Worm (Caenorhabditis elegans) whole organism, L4 larva: ENCODE measurements around the gene C04C11.25.
"Not testable (repeated sequence)": the region's sequence is repeated elsewhere in the genome, so short reads cannot be mapped to it uniquely, and the experiment has no call there.

Experiments
- D1046.2 ChIP-seq: fragments of 200-800 bp; sonication (Bioruptor generic); IDR thresholded peaks from 2 replicates; pipeline ENCODE4 v1.3.6; 2022; ENCODE audit warnings: missing genetic modification characterization, missing compliant biosample characterization
- F10B5.3 ChIP-seq: sonication (generic microtip); optimal IDR thresholded peaks from 2 replicates; lab custom pipeline; 2016; ENCODE audit warnings: mild to moderate bottlenecking, missing genetic modification characterization, missing compliant biosample characterization
- F26F4.8 ChIP-seq: fragments of 200-800 bp; sonication (Bioruptor generic); conservative IDR thresholded peaks from 2 replicates; pipeline ENCODE4 v1.3.6; 2022; ENCODE audit warnings: missing genetic modification characterization, missing compliant biosample characterization
- F44E2.7 ChIP-seq: fragments of 200-800 bp; sonication (Bioruptor generic); IDR thresholded peaks from 2 replicates; pipeline ENCODE4 v2.1.2; 2022; ENCODE audit warnings: missing genetic modification characterization, missing compliant biosample characterization
- T26A8.4 ChIP-seq: fragments of 200-800 bp; sonication (Bioruptor generic); IDR thresholded peaks from 2 replicates; pipeline ENCODE4 v1.3.6; 2022; ENCODE audit warnings: missing genetic modification characterization, missing compliant biosample characterization
- Y105C5A.15 ChIP-seq: fragments of 200-800 bp; sonication (Bioruptor generic); IDR thresholded peaks from 2 replicates; pipeline ENCODE4 v1.3.6; 2022; ENCODE audit warnings: missing genetic modification characterization, missing compliant biosample characterization
- Y48G9A.11 ChIP-seq: fragments of 200-800 bp; sonication (Bioruptor generic); IDR thresholded peaks from 2 replicates; pipeline ENCODE4 v1.3.6; 2022; ENCODE audit warnings: missing genetic modification reagents, missing genetic modification characterization, missing compliant biosample characterization
- ZK337.2 ChIP-seq: fragments of 200-800 bp; sonication (Bioruptor generic); IDR thresholded peaks from 2 replicates; pipeline ENCODE4 v1.3.6; 2022; ENCODE audit warnings: missing genetic modification reagents, missing genetic modification characterization, missing compliant biosample characterization
- arid-1 ChIP-seq: fragments of 200-800 bp; sonication (Bioruptor generic); conservative IDR thresholded peaks from 2 replicates; pipeline ENCODE4 v1.3.6; 2022; ENCODE audit warnings: missing genetic modification reagents, missing genetic modification characterization, missing compliant biosample characterization
- attf-4 ChIP-seq: sonication (generic microtip); optimal IDR thresholded peaks from 3 replicates; lab custom pipeline; 2017; ENCODE audit warnings: missing biosample characterization, missing genetic modification characterization
- ceh-20 ChIP-seq: fragments of 200-800 bp; sonication (Bioruptor generic); IDR thresholded peaks from 2 replicates; pipeline ENCODE4 v1.3.6; 2022; ENCODE audit warnings: missing genetic modification reagents, missing genetic modification characterization, missing compliant biosample characterization
- ceh-82 ChIP-seq: sonication (generic microtip); optimal IDR thresholded peaks from 2 replicates; lab custom pipeline; 2017; ENCODE audit warnings: missing biosample characterization, missing genetic modification characterization
- ctbp-1 ChIP-seq: fragments of 200-800 bp; sonication (Bioruptor generic); IDR thresholded peaks from 2 replicates; pipeline ENCODE4 v1.3.6; 2022; ENCODE audit warnings: missing genetic modification reagents, missing genetic modification characterization, missing compliant biosample characterization
- dmd-6 ChIP-seq: fragments of 200-800 bp; sonication (Bioruptor generic); IDR thresholded peaks from 2 replicates; pipeline ENCODE4 v1.3.6; 2022; ENCODE audit warnings: missing genetic modification reagents, missing genetic modification characterization, missing compliant biosample characterization
- dmd-8 ChIP-seq: fragments of 200-800 bp; sonication (Bioruptor generic); IDR thresholded peaks from 2 replicates; pipeline ENCODE4 v1.3.6; 2022; ENCODE audit warnings: missing genetic modification characterization, missing compliant biosample characterization
- dmd-9 ChIP-seq: fragments of 200-800 bp; sonication (Bioruptor generic); IDR thresholded peaks from 2 replicates; pipeline ENCODE4 v1.3.6; 2022; ENCODE audit warnings: missing genetic modification reagents, missing genetic modification characterization, missing compliant biosample characterization
- dve-1 ChIP-seq: sonication (generic microtip); optimal IDR thresholded peaks from 2 replicates; lab custom pipeline; 2017; ENCODE audit warnings: antibody characterized with exemption, mild to moderate bottlenecking, missing genetic modification characterization, missing compliant biosample characterization; ENCODE audit not compliant: insufficient read depth
- egl-43 ChIP-seq: fragments of 200-800 bp; sonication (Bioruptor generic); IDR thresholded peaks from 2 replicates; pipeline ENCODE4 v1.3.6; 2022; ENCODE audit warnings: missing genetic modification reagents, missing genetic modification characterization, missing compliant biosample characterization
- hlh-11 ChIP-seq: fragments of 200-800 bp; sonication (Bioruptor generic); optimal IDR thresholded peaks from 2 replicates; lab custom pipeline; 2018; ENCODE audit warnings: mild to moderate bottlenecking, missing genetic modification characterization, missing compliant biosample characterization
- hmg-1.1 ChIP-seq: fragments of 200-800 bp; sonication (Bioruptor generic); IDR thresholded peaks from 2 replicates; pipeline ENCODE4 v1.3.6; 2022; ENCODE audit warnings: missing genetic modification reagents, missing genetic modification characterization, missing compliant biosample characterization
- lim-7 ChIP-seq: fragments of 200-800 bp; sonication (Bioruptor generic); IDR thresholded peaks from 2 replicates; pipeline ENCODE4 v1.3.6; 2022; ENCODE audit warnings: missing genetic modification characterization, missing compliant biosample characterization
- lin-1 ChIP-seq: fragments of 200-800 bp; sonication (Bioruptor generic); IDR thresholded peaks from 2 replicates; pipeline ENCODE4 v1.3.6; 2022; ENCODE audit warnings: missing genetic modification reagents, missing genetic modification characterization, missing compliant biosample characterization
- lin-29 ChIP-seq: fragments of 200-800 bp; sonication (Bioruptor generic); IDR thresholded peaks from 2 replicates; pipeline ENCODE4 v1.3.6; 2022; ENCODE audit warnings: missing genetic modification reagents, missing genetic modification characterization, missing compliant biosample characterization
- lin-38 ChIP-seq: fragments of 200-800 bp; sonication (Bioruptor generic); IDR thresholded peaks from 2 replicates; pipeline ENCODE4 v1.3.6; 2022; ENCODE audit warnings: missing genetic modification reagents, missing genetic modification characterization, missing compliant biosample characterization
- madf-5 ChIP-seq, 2 experiments: fragments of 200-800 bp; sonication (Bioruptor generic); IDR thresholded peaks; 2 replicates each; pipeline ENCODE4 v1.3.6; 2022; ENCODE audit warnings: missing compliant biosample characterization in 2 of 2, missing genetic modification characterization in 2 of 2
- madf-9 ChIP-seq: fragments of 200-800 bp; sonication (Bioruptor generic); conservative IDR thresholded peaks from 2 replicates; pipeline ENCODE4 v1.3.6; 2022; ENCODE audit warnings: missing genetic modification reagents, missing genetic modification characterization, missing compliant biosample characterization
- mdt-29 ChIP-seq: fragments of 200-800 bp; sonication (Bioruptor generic); IDR thresholded peaks from 2 replicates; pipeline ENCODE4 v1.3.6; 2022; ENCODE audit warnings: missing genetic modification reagents, missing genetic modification characterization, missing compliant biosample characterization
- mes-2 ChIP-seq: sonication (generic microtip); optimal IDR thresholded peaks from 2 replicates; lab custom pipeline; 2016; ENCODE audit warnings: missing genotype, mild to moderate bottlenecking, missing genetic modification characterization, missing compliant biosample characterization; ENCODE audit not compliant: poor library complexity, severe bottlenecking
- mxl-2 ChIP-seq: fragments of 200-800 bp; sonication (Bioruptor generic); conservative IDR thresholded peaks from 2 replicates; pipeline ENCODE4 v1.3.6; 2022; ENCODE audit warnings: missing genetic modification reagents, missing genetic modification characterization, missing compliant biosample characterization
- nhr-25 ChIP-seq: sonication (generic microtip); optimal IDR thresholded peaks from 2 replicates; lab custom pipeline; 2017; ENCODE audit warnings: missing genetic modification characterization, mild to moderate bottlenecking, missing compliant biosample characterization, antibody characterized with exemption, moderate library complexity, borderline replicate concordance; ENCODE audit not compliant: insufficient read depth
- nhr-28 ChIP-seq: fragments of 150-350 bp; optimal IDR thresholded peaks from 2 replicates; lab custom pipeline; 2014; ENCODE audit warnings: missing biosample characterization, missing genetic modification characterization
- nhr-41 ChIP-seq: fragments of 200-800 bp; sonication (Bioruptor generic); IDR thresholded peaks from 2 replicates; pipeline ENCODE4 v1.3.6; 2022; ENCODE audit warnings: missing genetic modification reagents, missing genetic modification characterization, missing compliant biosample characterization
- nhr-42 ChIP-seq: fragments of 200-800 bp; sonication (Bioruptor generic); IDR thresholded peaks from 2 replicates; pipeline ENCODE4 v1.3.6; 2022; ENCODE audit warnings: missing genetic modification characterization, missing compliant biosample characterization
- pha-4 ChIP-seq, 2 experiments: fragments of 150-350 bp in 1 of 2; fragments of 200-800 bp in 1 of 2; sonication (Bioruptor generic) in 1 of 2; IDR thresholded peaks in 1 of 2; optimal IDR thresholded peaks in 1 of 2; 2 replicates each; pipeline versions ENCODE4 v1.3.6 to Lab custom; 2014 to 2022; ENCODE audit warnings: missing genetic modification characterization in 2 of 2, missing genetic modification reagents in 2 of 2, missing biosample characterization in 1 of 2, missing compliant biosample characterization in 1 of 2
- php-3 ChIP-seq: fragments of 200-800 bp; sonication (Bioruptor generic); IDR thresholded peaks from 2 replicates; pipeline ENCODE4 v1.3.6; 2022; ENCODE audit warnings: missing genetic modification reagents, missing genetic modification characterization, missing compliant biosample characterization
- saeg-2 ChIP-seq: fragments of 200-800 bp; sonication (Bioruptor generic); IDR thresholded peaks from 2 replicates; pipeline ENCODE4 v1.3.6; 2022; ENCODE audit warnings: missing genetic modification reagents, missing genetic modification characterization, missing compliant biosample characterization
- set-16 ChIP-seq: fragments of 200-800 bp; sonication (Bioruptor generic); IDR thresholded peaks from 2 replicates; pipeline ENCODE4 v1.3.6; 2022; ENCODE audit warnings: missing genetic modification reagents, missing genetic modification characterization, missing compliant biosample characterization
- skn-1 ChIP-seq: fragments of 150-350 bp; optimal IDR thresholded peaks from 2 replicates; lab custom pipeline; 2014; ENCODE audit warnings: missing biosample characterization, missing genetic modification characterization
- snpc-1.2 ChIP-seq: fragments of 200-800 bp; sonication (Bioruptor generic); IDR thresholded peaks from 2 replicates; pipeline ENCODE4 v1.3.6; 2022; ENCODE audit warnings: missing genetic modification reagents, missing genetic modification characterization, missing compliant biosample characterization
- tag-97 ChIP-seq: fragments of 200-800 bp; sonication (Bioruptor generic); IDR thresholded peaks from 2 replicates; pipeline ENCODE4 v1.3.6; 2022; ENCODE audit warnings: missing genetic modification characterization, missing compliant biosample characterization
- tra-1 ChIP-seq: fragments of 200-800 bp; sonication (Bioruptor generic); IDR thresholded peaks from 2 replicates; pipeline ENCODE4 v1.3.6; 2022; ENCODE audit warnings: missing genetic modification reagents, missing genetic modification characterization, missing compliant biosample characterization
- unc-39 ChIP-seq: sonication (generic microtip); optimal IDR thresholded peaks from 2 replicates; lab custom pipeline; 2017; ENCODE audit warnings: missing biosample characterization, missing genetic modification characterization
- vab-7 ChIP-seq: fragments of 200-800 bp; sonication (Bioruptor generic); IDR thresholded peaks from 2 replicates; pipeline ENCODE4 v1.3.6; 2022; ENCODE audit warnings: missing genetic modification reagents, missing genetic modification characterization, missing compliant biosample characterization
- zfp-3 ChIP-seq: fragments of 200-800 bp; sonication (Bioruptor generic); conservative IDR thresholded peaks from 2 replicates; pipeline ENCODE4 v1.3.6; 2022; ENCODE audit warnings: missing genetic modification reagents, missing genetic modification characterization, missing compliant biosample characterization
- zip-2 ChIP-seq: fragments of 150-350 bp; optimal IDR thresholded peaks from 2 replicates; lab custom pipeline; 2014; ENCODE audit warnings: missing biosample characterization, missing genetic modification characterization
- ztf-11 ChIP-seq: fragments of 150-350 bp; optimal IDR thresholded peaks from 2 replicates; lab custom pipeline; 2014; ENCODE audit warnings: missing biosample characterization, missing genetic modification characterization

Gene C04C11.25

ce11 chrX:13973086-13973485 lies 42.2 kb downstream of the C04C11.25 start:
- 0 out of 2 replicates have a peak, but pooled peaks have one; percentile 51 for TF ChIP-seq D1046.2 (GFP tag; lab: Robert Waterston, UW)
- peak; percentile 52; the same call in 1 of the 2 replicates for TF ChIP-seq ZK337.2 (GFP tag; lab: Robert Waterston, UW)
- TF ChIP-seq php-3 (GFP tag; lab: Robert Waterston, UW) = peak; percentile 76
- TF ChIP-seq hmg-1.1 (GFP tag; lab: Robert Waterston, UW) = peak; percentile 32; the same call in 1 of the 2 replicates
- TF ChIP-seq dmd-8 (GFP tag; lab: Robert Waterston, UW) = peak; percentile 90
- TF ChIP-seq snpc-1.2 = peak; percentile 89
- TF ChIP-seq lin-38 (GFP tag; lab: Robert Waterston, UW) = peak; percentile 74
- peak; percentile 81 for TF ChIP-seq lin-1 (GFP tag; lab: Robert Waterston, UW)
- TF ChIP-seq ceh-20 (GFP tag; lab: Robert Waterston, UW) = peak; percentile 48; the same call in 1 of the 2 replicates
- peak; percentile 75 for TF ChIP-seq Y48G9A.11 (GFP tag; lab: Robert Waterston, UW)
- peak; percentile 24 for TF ChIP-seq mes-2 (tag; lab: Kevin White, UChicago)
- peak; percentile 38; the same call in 1 of the 2 replicates for TF ChIP-seq nhr-42
- peak; percentile 68 for TF ChIP-seq madf-9 (GFP tag; lab: Robert Waterston, UW)
- peak; percentile 94 for TF ChIP-seq F26F4.8
- peak; percentile 96 for TF ChIP-seq lim-7
- peak; percentile 62; the same call in 1 of the 2 replicates for TF ChIP-seq mdt-29 (GFP tag; lab: Robert Waterston, UW)
- TF ChIP-seq Y105C5A.15 = peak; percentile 62; the same call in 1 of the 2 replicates
- peak; percentile 87 for TF ChIP-seq nhr-41
- peak; percentile 86 for TF ChIP-seq dmd-9 (GFP tag; lab: Robert Waterston, UW)
- TF ChIP-seq ctbp-1 (GFP tag; lab: Robert Waterston, UW) = peak; percentile 68; the same call in 1 of the 2 replicates
- TF ChIP-seq mxl-2 (GFP tag; lab: Robert Waterston, UW) = 0 out of 2 replicates have a peak, but pooled peaks have one; percentile 48
- TF ChIP-seq dmd-6 = peak; percentile 52; the same call in 1 of the 2 replicates
- peak; percentile 77 to 83; a peak in 3 of 4 replicates for TF ChIP-seq madf-5 (GFP tag; IDR thresholded peaks at IDR 0.05; lab: Robert Waterston, UW)
- TF ChIP-seq saeg-2 (GFP tag; lab: Robert Waterston, UW) = peak; percentile 47; the same call in 1 of the 2 replicates
- peak; percentile 33; the same call in 1 of the 2 replicates for TF ChIP-seq lin-29 (GFP tag; lab: Robert Waterston, UW)
- peak; percentile 90 for TF ChIP-seq egl-43
- TF ChIP-seq zfp-3 (GFP tag; lab: Robert Waterston, UW) = 0 out of 2 replicates have a peak, but pooled peaks have one; percentile 54
- peak; percentile 72 for TF ChIP-seq vab-7 (GFP tag; lab: Robert Waterston, UW)
- TF ChIP-seq F44E2.7 (GFP tag; lab: Robert Waterston, UW) = peak; percentile 76; the same call in 1 of the 2 replicates
- peak; percentile 93 for TF ChIP-seq pha-4 (GFP tag; IDR thresholded peaks at IDR 0.05; lab: Robert Waterston, UW)
- TF ChIP-seq pha-4 (tag; optimal IDR thresholded peaks at IDR 0.05; lab: Kevin White, UChicago) = not testable (repeated sequence)
- peak; percentile 75 for TF ChIP-seq arid-1
- peak; percentile 93 for TF ChIP-seq tra-1 (GFP tag; lab: Robert Waterston, UW)
- TF ChIP-seq T26A8.4 (GFP tag; lab: Robert Waterston, UW) = peak; percentile 81

ce11 chrX:13969257-13969968 lies 45.9 kb downstream of the C04C11.25 start:
- TF ChIP-seq ctbp-1 (GFP tag; lab: Robert Waterston, UW) (peak; percentile 86), nhr-42 (no peak), vab-7 (GFP tag; lab: Robert Waterston, UW) (no peak), lin-29 (GFP tag; lab: Robert Waterston, UW) (no peak), zip-2 (tag; lab: Kevin White, UChicago) (no peak), ztf-11 (tag; lab: Kevin White, UChicago) (no peak), lim-7 (0 out of 2 replicates have a peak, but pooled peaks have one; percentile 31), tag-97 (no peak), attf-4 (tag; lab: Kevin White, UChicago) (no peak), ceh-20 (GFP tag; lab: Robert Waterston, UW) (peak; percentile 36; the same call in 1 of the 2 replicates), set-16 (GFP tag; lab: Robert Waterston, UW) (peak; percentile 89), hlh-11 (peak; percentile 96), nhr-28 (tag; lab: Kevin White, UChicago) (peak; percentile 85), unc-39 (tag; lab: Kevin White, UChicago) (no peak), F10B5.3 (tag; lab: Kevin White, UChicago) (no peak), dve-1 (tag; lab: Kevin White, UChicago) (peak; percentile 94), nhr-25 (tag; lab: Kevin White, UChicago) (no peak), egl-43 (peak; percentile 70), skn-1 (tag; lab: Kevin White, UChicago) (no peak), madf-9 (GFP tag; lab: Robert Waterston, UW) (no peak), ceh-82 (tag; lab: Kevin White, UChicago) (no peak)
